Worm (Caenorhabditis elegans) whole organism, L3 larva: ENCODE measurements around the gene F35D11.3.

Source experiments
- aly-2 ChIP-seq: fragments of 150-350 bp; optimal IDR thresholded peaks from 2 replicates; lab custom pipeline; 2014; ENCODE audit warnings: missing biosample characterization, missing genetic modification characterization
- ceh-16 ChIP-seq: sonication (generic microtip); optimal IDR thresholded peaks from 2 replicates; lab custom pipeline; 2017; ENCODE audit warnings: missing biosample characterization, missing genetic modification characterization
- ceh-28 ChIP-seq: fragments of 150-350 bp; optimal IDR thresholded peaks from 2 replicates; lab custom pipeline; 2014; ENCODE audit warnings: missing biosample characterization, missing genetic modification reagents, missing genetic modification characterization
- ceh-82 ChIP-seq: fragments of 150-350 bp; optimal IDR thresholded peaks from 2 replicates; lab custom pipeline; 2014; ENCODE audit warnings: missing biosample characterization, missing genetic modification characterization
- ceh-9 ChIP-seq: sonication (generic microtip); optimal IDR thresholded peaks from 2 replicates; lab custom pipeline; 2018; ENCODE audit warnings: missing biosample characterization, missing genetic modification characterization
- egl-5 ChIP-seq: fragments of 150-350 bp; optimal IDR thresholded peaks from 2 replicates; lab custom pipeline; 2017; ENCODE audit warnings: missing biosample characterization, missing genetic modification reagents, missing genetic modification characterization, inconsistent platforms
- elt-1 ChIP-seq: fragments of 150-350 bp; optimal IDR thresholded peaks from 2 replicates; lab custom pipeline; 2014; ENCODE audit warnings: missing biosample characterization, missing genetic modification characterization
- elt-2 ChIP-seq: sonication (generic microtip); optimal IDR thresholded peaks from 2 replicates; lab custom pipeline; 2016; ENCODE audit warnings: missing genetic modification reagents, mild to moderate bottlenecking, missing genetic modification characterization, missing compliant biosample characterization
- elt-3 ChIP-seq, 3 experiments: fragments of 150-350 bp in 1 of 3; sonication (generic microtip) in 2 of 3; optimal IDR thresholded peaks; 2 replicates in 2 of 3; 4 replicates in 1 of 3; lab custom pipeline; 2014 to 2017; ENCODE audit warnings: missing biosample characterization in 3 of 3, missing genetic modification characterization in 3 of 3
- fkh-2 ChIP-seq: fragments of 150-350 bp; optimal IDR thresholded peaks from 2 replicates; lab custom pipeline; 2014; ENCODE audit warnings: missing biosample characterization, missing genetic modification reagents, missing genetic modification characterization
- hmg-11 ChIP-seq: sonication (generic microtip); optimal IDR thresholded peaks from 2 replicates; lab custom pipeline; 2016; ENCODE audit warnings: missing genetic modification characterization, missing compliant biosample characterization
- lin-15B ChIP-seq: fragments of 150-350 bp; optimal IDR thresholded peaks from 2 replicates; lab custom pipeline; 2014; ENCODE audit warnings: missing biosample characterization, missing genetic modification characterization
- mdl-1 ChIP-seq: fragments of 150-350 bp; optimal IDR thresholded peaks from 2 replicates; lab custom pipeline; 2014; ENCODE audit warnings: missing biosample characterization, missing genetic modification characterization
- mml-1 ChIP-seq: fragments of 150-350 bp; sonication (generic microtip); optimal IDR thresholded peaks from 3 replicates; lab custom pipeline; 2014; ENCODE audit warnings: missing biosample characterization, missing genetic modification characterization
- nfya-1 ChIP-seq: sonication (generic microtip); optimal IDR thresholded peaks from 2 replicates; lab custom pipeline; 2017; ENCODE audit warnings: missing genetic modification characterization, mild to moderate bottlenecking, missing compliant biosample characterization, antibody characterized with exemption, moderate library complexity; ENCODE audit not compliant: insufficient read depth
- nhr-23 ChIP-seq: fragments of 150-350 bp; optimal IDR thresholded peaks from 2 replicates; lab custom pipeline; 2014; ENCODE audit warnings: missing biosample characterization, missing genetic modification reagents, missing genetic modification characterization
- nhr-237 ChIP-seq: fragments of 150-350 bp; optimal IDR thresholded peaks from 2 replicates; lab custom pipeline; 2014; ENCODE audit warnings: missing biosample characterization, missing genetic modification characterization
- nhr-28 ChIP-seq: fragments of 150-350 bp; optimal IDR thresholded peaks from 2 replicates; lab custom pipeline; 2014; ENCODE audit warnings: missing biosample characterization, missing genetic modification characterization
- nhr-43 ChIP-seq: sonication (generic microtip); optimal IDR thresholded peaks from 2 replicates; lab custom pipeline; 2016; ENCODE audit warnings: mild to moderate bottlenecking, missing genetic modification characterization, missing compliant biosample characterization; ENCODE audit not compliant: poor library complexity, severe bottlenecking
- nhr-67 ChIP-seq: fragments of 150-350 bp; optimal IDR thresholded peaks from 2 replicates; lab custom pipeline; 2014; ENCODE audit warnings: missing biosample characterization, missing genetic modification characterization
- nhr-76 ChIP-seq: fragments of 150-350 bp; sonication (generic microtip); optimal IDR thresholded peaks from 5 replicates; lab custom pipeline; 2014; ENCODE audit warnings: missing biosample characterization, missing genetic modification characterization
- pha-4 ChIP-seq: fragments of 150-350 bp; optimal IDR thresholded peaks from 2 replicates; lab custom pipeline; 2014; ENCODE audit warnings: missing biosample characterization, missing genetic modification reagents, missing genetic modification characterization
- pqm-1 ChIP-seq: fragments of 150-350 bp; optimal IDR thresholded peaks from 2 replicates; lab custom pipeline; 2017; ENCODE audit warnings: missing biosample characterization, missing genetic modification characterization, inconsistent platforms
- sea-2 ChIP-seq: fragments of 150-350 bp; sonication (generic microtip); optimal IDR thresholded peaks from 4 replicates; lab custom pipeline; 2014; ENCODE audit warnings: missing biosample characterization, missing genetic modification reagents, missing genetic modification characterization
- skn-1 ChIP-seq: fragments of 150-350 bp; optimal IDR thresholded peaks from 2 replicates; lab custom pipeline; 2014; ENCODE audit warnings: missing biosample characterization, missing genetic modification characterization
- unc-39 ChIP-seq: sonication (generic microtip); optimal IDR thresholded peaks from 4 replicates; lab custom pipeline; 2017; ENCODE audit warnings: missing biosample characterization, missing genetic modification characterization
- unc-62 ChIP-seq: fragments of 150-350 bp; sonication (generic microtip); optimal IDR thresholded peaks from 4 replicates; lab custom pipeline; 2014; ENCODE audit warnings: missing biosample characterization, missing genetic modification reagents, missing genetic modification characterization
- zag-1 ChIP-seq: fragments of 150-350 bp; optimal IDR thresholded peaks from 2 replicates; lab custom pipeline; 2014; ENCODE audit warnings: missing biosample characterization, missing genetic modification characterization
- ztf-11 ChIP-seq: fragments of 150-350 bp; optimal IDR thresholded peaks from 2 replicates; lab custom pipeline; 2014; ENCODE audit warnings: missing biosample characterization, missing genetic modification characterization

F35D11.3 gene

ce11 chrII:4638241-4638640 lies 30.1 kb downstream of the F35D11.3 start, which contains the start of gene che-10:
che-10 (minus strand) TSS chrII:4638341.
- no peak for TF ChIP-seq ceh-9
- no peak for TF ChIP-seq egl-5 (tag; lab: Kevin White, UChicago)
- no peak for TF ChIP-seq elt-3 (tag; optimal IDR thresholded peaks at IDR 0.05; lab: Kevin White, UChicago)
- TF ChIP-seq, all 47 proteins: peak for 0

ce11 chrII:4638891-4639290 lies 30.7 kb downstream of the F35D11.3 start:
- TF ChIP-seq elt-1 (tag; lab: Kevin White, UChicago) (no peak), unc-62 (no peak), ztf-11 (tag; lab: Kevin White, UChicago) (no peak), aly-2 (tag; lab: Kevin White, UChicago) (no peak), nhr-23 (tag; lab: Kevin White, UChicago) (peak; percentile 66), nhr-43 (tag; lab: Kevin White, UChicago) (peak; percentile 7)

ce11 chrII:4640748-4641147 lies 32.6 kb downstream of the F35D11.3 start:
- TF ChIP-seq nfya-1 (peak; percentile 22), ceh-9 (no peak)

ce11 chrII:4648785-4649184 lies 40.6 kb downstream of the F35D11.3 start, which contains the start of gene lgc-27:
lgc-27 (plus strand) TSS chrII:4649085.
- TF ChIP-seq pha-4 (tag; lab: Kevin White, UChicago) (peak; percentile 16), mml-1 (tag; lab: Kevin White, UChicago) (no peak)

ce11 chrII:4650072-4650471 lies 41.9 kb downstream of the F35D11.3 start:
- no peak for TF ChIP-seq unc-39 (tag; lab: Kevin White, UChicago)
- TF ChIP-seq lin-15B = no peak
- no peak for TF ChIP-seq ceh-82
- no peak for TF ChIP-seq nfya-1
- TF ChIP-seq mml-1 (tag; lab: Kevin White, UChicago) = no peak
- TF ChIP-seq pqm-1 (tag; lab: Kevin White, UChicago) = no peak
- TF ChIP-seq hmg-11 (tag; lab: Kevin White, UChicago) = no peak
- TF ChIP-seq sea-2 (GFP tag; lab: Kevin White, UChicago) = no peak
- TF ChIP-seq nhr-67 (tag; lab: Kevin White, UChicago) = no peak
- TF ChIP-seq ztf-11 (tag; lab: Kevin White, UChicago) = no peak
- no peak for TF ChIP-seq ceh-16 (tag; lab: Kevin White, UChicago)
- TF ChIP-seq mdl-1 (tag; lab: Kevin White, UChicago) = no peak
- no peak for TF ChIP-seq ceh-9
- no peak for TF ChIP-seq fkh-2 (tag; lab: Kevin White, UChicago)
- no peak for TF ChIP-seq ceh-28 (tag; lab: Kevin White, UChicago)
- TF ChIP-seq nhr-28 (tag; lab: Kevin White, UChicago) = no peak
- TF ChIP-seq nhr-237 (tag; lab: Kevin White, UChicago) = no peak
- TF ChIP-seq, all 47 proteins: peak for 0

ce11 chrII:4655834-4656233 lies 47.7 kb downstream of the F35D11.3 start, which contains the start of gene fut-6:
fut-6 (minus strand) TSS chrII:4655934.
- no peak for TF ChIP-seq egl-5 (tag; lab: Kevin White, UChicago)
- no peak for TF ChIP-seq unc-62
- no peak for TF ChIP-seq elt-2 (tag; lab: Kevin White, UChicago)
- no peak for TF ChIP-seq skn-1 (tag; lab: Kevin White, UChicago)
- no peak for TF ChIP-seq nhr-76 (tag; lab: Kevin White, UChicago)
- no peak for TF ChIP-seq pqm-1 (tag; lab: Kevin White, UChicago)
- no peak for TF ChIP-seq ceh-82
- no peak for TF ChIP-seq pha-4 (tag; lab: Kevin White, UChicago)
- TF ChIP-seq zag-1 (tag; lab: Kevin White, UChicago) = no peak
- TF ChIP-seq ztf-11 (tag; lab: Kevin White, UChicago) = no peak
- no peak for TF ChIP-seq lin-15B
- TF ChIP-seq, all 47 proteins: peak for 0

- peak; percentile 65 for TF ChIP-seq elt-2 (tag; lab: Kevin White, UChicago)
- no peak for TF ChIP-seq ceh-82
- no peak for TF ChIP-seq nhr-28 (tag; lab: Kevin White, UChicago)
Measured at ce11 chrII:4657370-4657769, 49.2 kb downstream of the F35D11.3 start.
